Fruit fly (Drosophila melanogaster): ENCODE results near the gene GstD9.
A peak's percentile ranks its signal among the peaks of the same experiment; 100 is the strongest.

GstD9 gene

dm6 chr3R:12356044-12356443 lies 11.3 kb downstream of the GstD9 start, which contains the start of gene MBD-R2:
TSS of gene MBD-R2 (minus strand) at chr3R:12356265.
- no peak for TF ChIP-seq Ada2b (GFP tag; IDR thresholded peaks at IDR 0.05)
- peak; percentile 67 for TF ChIP-seq Bgb (GFP tag; IDR thresholded peaks at IDR 0.05; ENCODE audit: partially characterized antibody)
- no peak for TF ChIP-seq CG5245 (GFP tag; optimal IDR thresholded peaks at IDR 0.05)
- peak; percentile 51 for TF ChIP-seq CG17186 (GFP tag; optimal IDR thresholded peaks at IDR 0.05)
- TF ChIP-seq CG2116 (GFP tag; optimal IDR thresholded peaks at IDR 0.05): peak; percentile 60
- 0 out of 3 replicates have a peak, but pooled peaks have one; percentile 26 for TF ChIP-seq CG17361 (GFP tag; IDR thresholded peaks at IDR 0.05)
- TF ChIP-seq usp (GFP tag; optimal IDR thresholded peaks at IDR 0.05): no peak
- peak; percentile 41 for TF ChIP-seq CG10267 (tag; optimal IDR thresholded peaks at IDR 0.05)
- TF ChIP-seq Deaf1 (tag; optimal IDR thresholded peaks at IDR 0.05): no peak
- peak; percentile 87 for TF ChIP-seq YL-1 (GFP tag; optimal IDR thresholded peaks at IDR 0.05)
- TF ChIP-seq jigr1 (GFP tag; IDR thresholded peaks at IDR 0.05): no peak
- TF ChIP-seq Fer2 (tag; optimal IDR thresholded peaks at IDR 0.05): no peak
- TF ChIP-seq CG17328 (GFP tag; IDR thresholded peaks at IDR 0.05): 0 out of 2 replicates have a peak, but pooled peaks have one; percentile 27
- no peak for TF ChIP-seq CG6683 (GFP tag; optimal IDR thresholded peaks at IDR 0.05)
- no peak for TF ChIP-seq CG8359 (GFP tag; optimal IDR thresholded peaks at IDR 0.05; ENCODE audit: borderline replicate concordance)
- peak; percentile 62 for TF ChIP-seq CG12659 (GFP tag; optimal IDR thresholded peaks at IDR 0.05)
- TF ChIP-seq da (GFP tag; optimal IDR thresholded peaks at IDR 0.05): no peak
- peak; percentile 82 for TF ChIP-seq BEAF-32 (GFP tag; optimal IDR thresholded peaks at IDR 0.05)
- no peak for TF ChIP-seq CG30020 (tag; optimal IDR thresholded peaks at IDR 0.05)
- TF ChIP-seq Sox100B (GFP tag; optimal IDR thresholded peaks at IDR 0.05): no peak
- no peak for TF ChIP-seq emc (GFP tag; optimal IDR thresholded peaks at IDR 0.05)
- peak; percentile 56; the same call in 2 of the 3 replicates for TF ChIP-seq Doc3 (GFP tag; IDR thresholded peaks at IDR 0.05; ENCODE audit: partially characterized antibody)
- no peak for TF ChIP-seq Side (GFP tag; optimal IDR thresholded peaks at IDR 0.05)
- TF ChIP-seq CG6791 (GFP tag; IDR thresholded peaks at IDR 0.05; ENCODE audit: partially characterized antibody): 0 out of 3 replicates have a peak, but pooled peaks have one; percentile 34
- peak; percentile 71 for TF ChIP-seq hbn (GFP tag; IDR thresholded peaks at IDR 0.05; ENCODE audit: partially characterized antibody)
- TF ChIP-seq CG4617 (GFP tag; optimal IDR thresholded peaks at IDR 0.05; ENCODE audit: borderline replicate concordance): peak; percentile 94
- peak; percentile 75 for TF ChIP-seq amos (GFP tag; IDR thresholded peaks at IDR 0.05; ENCODE audit: partially characterized antibody)
- no peak for TF ChIP-seq run (tag; optimal IDR thresholded peaks at IDR 0.05)
- TF ChIP-seq Dbx (GFP tag; IDR thresholded peaks at IDR 0.05): no peak
- TF ChIP-seq fd64A (GFP tag; optimal IDR thresholded peaks at IDR 0.05): no peak
- TF ChIP-seq CG9797 (GFP tag; optimal IDR thresholded peaks at IDR 0.05): peak; percentile 60
- TF ChIP-seq CG31441 (GFP tag; IDR thresholded peaks at IDR 0.05): peak; percentile 25; the same call in 1 of the 2 replicates
- peak; percentile 67 for TF ChIP-seq Dp (GFP tag; optimal IDR thresholded peaks at IDR 0.05)
- TF ChIP-seq CG18011 (GFP tag; optimal IDR thresholded peaks at IDR 0.05): no peak
- TF ChIP-seq CG6254 (GFP tag; optimal IDR thresholded peaks at IDR 0.05): no peak
- peak; percentile 20 for TF ChIP-seq phol (tag; optimal IDR thresholded peaks at IDR 0.05)
- no peak for TF ChIP-seq Taf1 (GFP tag; IDR thresholded peaks at IDR 0.05)
- TF ChIP-seq CrebB (tag; optimal IDR thresholded peaks at IDR 0.05): no peak
- TF ChIP-seq CG18619 (GFP tag; optimal IDR thresholded peaks at IDR 0.05): no peak
- peak; percentile 71 for TF ChIP-seq E2f2 (GFP tag; IDR thresholded peaks at IDR 0.05)
- TF ChIP-seq vnd (GFP tag; IDR thresholded peaks at IDR 0.05; ENCODE audit: partially characterized antibody): peak; percentile 52; the same call in 2 of the 3 replicates
- peak; percentile 42 for TF ChIP-seq grau (tag; optimal IDR thresholded peaks at IDR 0.05)
- peak; percentile 67 for TF ChIP-seq pzg (GFP tag; optimal IDR thresholded peaks at IDR 0.05)
- TF ChIP-seq Med (GFP tag): peak; percentile 35
- TF ChIP-seq CG34224 (GFP tag; IDR thresholded peaks at IDR 0.05; ENCODE audit: partially characterized antibody): peak; percentile 66; the same call in 2 of the 3 replicates
- peak; percentile 51 for TF ChIP-seq CG2129 (GFP tag; IDR thresholded peaks at IDR 0.05; ENCODE audit: partially characterized antibody)
- TF ChIP-seq CG16813 (GFP tag; IDR thresholded peaks at IDR 0.05; ENCODE audit: partially characterized antibody): peak; percentile 69
- TF ChIP-seq nmo (GFP tag; optimal IDR thresholded peaks at IDR 0.05): peak; percentile 23
